Worm (Caenorhabditis elegans) whole organism, L2 larva: ENCODE data around the gene catp-4.

Source experiments
- F13H6.1 ChIP-seq: sonication (generic microtip); optimal IDR thresholded peaks from 2 replicates; lab custom pipeline; 2016; ENCODE audit warnings: missing genetic modification characterization, missing compliant biosample characterization
- R02D3.7 ChIP-seq: fragments of 150-350 bp; optimal IDR thresholded peaks from 2 replicates; lab custom pipeline; 2014; ENCODE audit warnings: missing biosample characterization, missing genetic modification characterization
- Y55F3AM.14 ChIP-seq: fragments of 200-800 bp; sonication (Bioruptor generic); optimal IDR thresholded peaks from 2 replicates; lab custom pipeline; 2018; ENCODE audit warnings: mild to moderate bottlenecking, missing genetic modification characterization, missing compliant biosample characterization
- ZK546.5 ChIP-seq: sonication (generic microtip); optimal IDR thresholded peaks from 2 replicates; lab custom pipeline; 2017; ENCODE audit warnings: missing biosample characterization, missing genetic modification characterization
- alr-1 ChIP-seq: fragments of 150-350 bp; optimal IDR thresholded peaks from 2 replicates; lab custom pipeline; 2014; ENCODE audit warnings: missing biosample characterization, missing genetic modification characterization
- ama-1 ChIP-seq: fragments of 150-350 bp; optimal IDR thresholded peaks from 2 replicates; lab custom pipeline; 2018; ENCODE audit warnings: inconsistent platforms
- ceh-16 ChIP-seq: fragments of 150-350 bp; optimal IDR thresholded peaks from 2 replicates; lab custom pipeline; 2014; ENCODE audit warnings: missing biosample characterization, missing genetic modification characterization
- dmd-4 ChIP-seq: sonication (generic microtip); optimal IDR thresholded peaks from 2 replicates; lab custom pipeline; 2017; ENCODE audit warnings: missing biosample characterization, missing genetic modification characterization
- fos-1 ChIP-seq: fragments of 150-350 bp; optimal IDR thresholded peaks from 2 replicates; lab custom pipeline; 2014; ENCODE audit warnings: missing biosample characterization, missing genetic modification characterization
- gmeb-1 ChIP-seq: fragments of 150-350 bp; optimal IDR thresholded peaks from 2 replicates; lab custom pipeline; 2014; ENCODE audit warnings: missing biosample characterization, missing genetic modification characterization
- lin-11 ChIP-seq: fragments of 150-350 bp; sonication (generic microtip); optimal IDR thresholded peaks from 2 replicates; lab custom pipeline; 2014; ENCODE audit warnings: missing biosample characterization, missing genetic modification characterization, inconsistent platforms, mixed read lengths
- lin-13 ChIP-seq: fragments of 150-350 bp; optimal IDR thresholded peaks from 2 replicates; lab custom pipeline; 2014; ENCODE audit warnings: missing biosample characterization, missing genetic modification reagents, missing genetic modification characterization
- lin-39 ChIP-seq: fragments of 150-350 bp; optimal IDR thresholded peaks from 2 replicates; lab custom pipeline; 2014; ENCODE audit warnings: missing biosample characterization, missing genetic modification reagents, missing genetic modification characterization
- lsy-2 ChIP-seq, 2 experiments: fragments of 150-350 bp in 1 of 2; sonication (generic microtip) in 1 of 2; optimal IDR thresholded peaks; 2 replicates each; lab custom pipeline; 2014 to 2017; ENCODE audit warnings: missing biosample characterization in 2 of 2, missing genetic modification characterization in 2 of 2
- mdl-1 ChIP-seq, 2 experiments: fragments of 150-350 bp in 1 of 2; sonication (generic microtip) in 1 of 2; optimal IDR thresholded peaks; 2 replicates each; lab custom pipeline; 2017; ENCODE audit warnings: missing biosample characterization in 2 of 2, missing genetic modification characterization in 2 of 2
- nhr-11 ChIP-seq: fragments of 150-350 bp; optimal IDR thresholded peaks from 2 replicates; lab custom pipeline; 2014; ENCODE audit warnings: missing biosample characterization, missing genetic modification characterization
- nhr-129 ChIP-seq: fragments of 150-350 bp; optimal IDR thresholded peaks from 2 replicates; lab custom pipeline; 2014; ENCODE audit warnings: missing biosample characterization, missing genetic modification characterization
- nhr-21 ChIP-seq: fragments of 150-350 bp; optimal IDR thresholded peaks from 2 replicates; lab custom pipeline; 2014; ENCODE audit warnings: missing biosample characterization, missing genetic modification characterization
- nhr-6 ChIP-seq: fragments of 150-350 bp; optimal IDR thresholded peaks from 2 replicates; lab custom pipeline; 2014; ENCODE audit warnings: missing biosample characterization, missing genetic modification characterization
- nhr-77 ChIP-seq: fragments of 150-350 bp; optimal IDR thresholded peaks from 2 replicates; lab custom pipeline; 2014; ENCODE audit warnings: missing biosample characterization, missing genetic modification characterization
- peb-1 ChIP-seq: fragments of 150-350 bp; optimal IDR thresholded peaks from 2 replicates; lab custom pipeline; 2014; ENCODE audit warnings: missing biosample characterization, missing genetic modification characterization
- sma-3 ChIP-seq: sonication (generic microtip); optimal IDR thresholded peaks from 2 replicates; lab custom pipeline; 2016; ENCODE audit warnings: missing genetic modification reagents, missing genetic modification characterization, missing compliant biosample characterization
- sma-9 ChIP-seq, 2 experiments: fragments of 150-350 bp in 1 of 2; sonication (generic microtip) in 1 of 2; optimal IDR thresholded peaks; 2 replicates each; lab custom pipeline; 2014 to 2016; ENCODE audit warnings: missing genetic modification characterization in 2 of 2, mild to moderate bottlenecking in 1 of 2, missing biosample characterization in 1 of 2, missing compliant biosample characterization in 1 of 2, missing genetic modification reagents in 1 of 2, moderate library complexity in 1 of 2
- snpc-4 ChIP-seq: fragments of 150-350 bp; optimal IDR thresholded peaks from 2 replicates; lab custom pipeline; 2014; ENCODE audit warnings: missing biosample characterization, missing genetic modification characterization
- unc-39 ChIP-seq: fragments of 150-350 bp; optimal IDR thresholded peaks from 2 replicates; lab custom pipeline; 2014; ENCODE audit warnings: missing biosample characterization, missing genetic modification characterization
- unc-55 ChIP-seq: fragments of 150-350 bp; sonication (generic microtip); optimal IDR thresholded peaks from 3 replicates; lab custom pipeline; 2014; ENCODE audit warnings: missing biosample characterization, missing genetic modification reagents, missing genetic modification characterization
- zag-1 ChIP-seq: fragments of 150-350 bp; optimal IDR thresholded peaks from 2 replicates; lab custom pipeline; 2014; ENCODE audit warnings: missing biosample characterization, missing genetic modification characterization
- ztf-11 ChIP-seq: sonication (generic microtip); optimal IDR thresholded peaks from 2 replicates; lab custom pipeline; 2017; ENCODE audit warnings: missing biosample characterization, missing genetic modification characterization
- ztf-4 ChIP-seq: fragments of 150-350 bp; optimal IDR thresholded peaks from 2 replicates; lab custom pipeline; 2014; ENCODE audit warnings: missing biosample characterization, missing genetic modification characterization

The catp-4 gene

ce11 chrII:14635179-14635578, 41.8 kb downstream of the catp-4 start:
- TF ChIP-seq lsy-2 (tag; optimal IDR thresholded peaks at IDR 0.05; lab: Kevin White, UChicago) (peak in 1 of 2 experiments; percentile 8), snpc-4 (tag; lab: Kevin White, UChicago) (peak; percentile 89), sma-9 (GFP tag; optimal IDR thresholded peaks at IDR 0.05; lab: Kevin White, UChicago) (peak; percentile 61), sma-9 (tag; optimal IDR thresholded peaks at IDR 0.05; lab: Kevin White, UChicago) (no peak), Y55F3AM.14 (GFP tag; lab: Kevin White, UChicago) (peak; percentile 13), ZK546.5 (tag; lab: Kevin White, UChicago) (no peak), lin-11 (peak; percentile 25), lin-39 (tag; lab: Kevin White, UChicago) (no peak), unc-39 (tag; lab: Kevin White, UChicago) (no peak), ztf-4 (tag; lab: Kevin White, UChicago) (no peak), gmeb-1 (tag; lab: Kevin White, UChicago) (peak; percentile 43), nhr-129 (peak; percentile 68), nhr-21 (peak; percentile 12)

ce11 chrII:14635895-14636294, 42.5 kb downstream of the catp-4 start:
- TF ChIP-seq snpc-4 (tag; lab: Kevin White, UChicago) (peak; percentile 57), nhr-129 (peak; percentile 11)

- TF ChIP-seq sma-3 (GFP tag; lab: Kevin White, UChicago) (no peak), unc-39 (tag; lab: Kevin White, UChicago) (no peak), sma-9 (GFP tag; optimal IDR thresholded peaks at IDR 0.05; lab: Kevin White, UChicago) (no peak), sma-9 (tag; optimal IDR thresholded peaks at IDR 0.05; lab: Kevin White, UChicago) (no peak), ztf-11 (tag; lab: Kevin White, UChicago) (no peak), Y55F3AM.14 (GFP tag; lab: Kevin White, UChicago) (no peak), ceh-16 (tag; lab: Kevin White, UChicago) (no peak), dmd-4 (tag; lab: Kevin White, UChicago) (no peak), nhr-77 (tag; lab: Kevin White, UChicago) (no peak), R02D3.7 (tag; lab: Kevin White, UChicago) (no peak), fos-1 (tag; lab: Kevin White, UChicago) (no peak), lin-13 (GFP tag; lab: Kevin White, UChicago) (no peak), lsy-2 (tag; optimal IDR thresholded peaks at IDR 0.05; lab: Kevin White, UChicago) (no peak), mdl-1 (tag; optimal IDR thresholded peaks at IDR 0.05; lab: Kevin White, UChicago) (no peak), ama-1 (lab: Kevin White, UChicago) (no peak), gmeb-1 (tag; lab: Kevin White, UChicago) (no peak), snpc-4 (tag; lab: Kevin White, UChicago) (no peak), peb-1 (tag; lab: Kevin White, UChicago) (no peak), nhr-11 (tag; lab: Kevin White, UChicago) (no peak), zag-1 (tag; lab: Kevin White, UChicago) (no peak)
- TF ChIP-seq, all 48 proteins: peak for 0
Observed at ce11 chrII:14636737-14637136, 43.4 kb downstream of the catp-4 start, which contains the start of gene sre-13. sre-13 (minus strand) TSS chrII:14636837.

ce11 chrII:14641387-14641786, 48.0 kb downstream of the catp-4 start:
- peak; percentile 82 for TF ChIP-seq snpc-4 (tag; lab: Kevin White, UChicago)
- TF ChIP-seq lin-13 (GFP tag; lab: Kevin White, UChicago): peak; percentile 10
- peak in 1 of 2 experiments; percentile 2 for TF ChIP-seq lsy-2 (tag; optimal IDR thresholded peaks at IDR 0.05; lab: Kevin White, UChicago)

ce11 chrII:14643983-14644382, 50.6 kb downstream of the catp-4 start, which contains the start of gene atgp-2:
atgp-2 (minus strand) TSS chrII:14644083.
- TF ChIP-seq lin-11: no peak
- TF ChIP-seq alr-1 (tag; lab: Kevin White, UChicago): no peak
- no peak for TF ChIP-seq ama-1 (lab: Kevin White, UChicago)
- no peak for TF ChIP-seq nhr-6 (tag; lab: Kevin White, UChicago)
- no peak for TF ChIP-seq F13H6.1 (tag; lab: Kevin White, UChicago)
- TF ChIP-seq sma-9 (GFP tag; optimal IDR thresholded peaks at IDR 0.05; lab: Kevin White, UChicago): peak; percentile 45
- no peak for TF ChIP-seq sma-9 (tag; optimal IDR thresholded peaks at IDR 0.05; lab: Kevin White, UChicago)
- TF ChIP-seq lin-39 (tag; lab: Kevin White, UChicago): no peak

ce11 chrII:14644465-14644864, 51.1 kb downstream of the catp-4 start:
- no peak for TF ChIP-seq lin-13 (GFP tag; lab: Kevin White, UChicago)
- TF ChIP-seq nhr-6 (tag; lab: Kevin White, UChicago): no peak
- TF ChIP-seq unc-55 (GFP tag; lab: Kevin White, UChicago): peak; percentile 29
